Fruit fly (Drosophila melanogaster) whole organism, prepupa: ENCODE measurements around the gene CG10055.

Experiments
- CG11902 ChIP-seq: fragments of 200-800 bp; sonication (Bioruptor generic); optimal IDR thresholded peaks from 3 replicates; lab custom pipeline; 2016; ENCODE audit warnings: missing biosample characterization, missing genetic modification characterization
- Gug ChIP-seq: fragments of 200-800 bp; sonication (Bioruptor generic); IDR thresholded peaks from 2 replicates; pipeline ENCODE4 v1.3.6; 2022; ENCODE audit warnings: missing biosample characterization, missing genetic modification characterization
- Met ChIP-seq: fragments of 200-800 bp; sonication (Bioruptor generic); optimal IDR thresholded peaks from 3 replicates; lab custom pipeline; 2016; ENCODE audit warnings: missing biosample characterization, missing genetic modification characterization
- OdsH ChIP-seq: fragments of 200-800 bp; sonication (Bioruptor generic); optimal IDR thresholded peaks from 3 replicates; lab custom pipeline; 2016; ENCODE audit warnings: missing biosample characterization, missing genetic modification characterization

dm6 chr3R:7216924-7217529 lies 30.6 kb upstream of the CG10055 start, which contains the start of gene CG14606:
- TF ChIP-seq CG11902 (GFP tag; lab: Kevin White, UChicago), result no peak
- TF ChIP-seq OdsH (GFP tag; lab: Kevin White, UChicago), result no peak
- TF ChIP-seq Gug, result no peak
- TF ChIP-seq Met (GFP tag; lab: Kevin White, UChicago), result no peak
